Fruit fly (Drosophila melanogaster): ENCODE data around the gene cad.

cad gene

dm6 chr2L:20752160-20752559, 18.4 kb upstream of the cad start, which contains the start of the genes Amacr and Ns4 (continued):
- TF ChIP-seq CG7928 (GFP tag; optimal IDR thresholded peaks at IDR 0.05): no peak
- TF ChIP-seq sug (tag; optimal IDR thresholded peaks at IDR 0.05): no peak
- TF ChIP-seq CG18764 (GFP tag; optimal IDR thresholded peaks at IDR 0.05): peak; percentile 29
- no peak for TF ChIP-seq CG15601 (tag; optimal IDR thresholded peaks at IDR 0.05)
- peak; percentile 36 for TF ChIP-seq Mad (GFP tag; optimal IDR thresholded peaks at IDR 0.05)
- TF ChIP-seq Adf1 (GFP tag; IDR thresholded peaks at IDR 0.05): 0 out of 2 replicates have a peak, but pooled peaks have one; percentile 20
- TF ChIP-seq tll (GFP tag; optimal IDR thresholded peaks at IDR 0.05): no peak
- no peak for TF ChIP-seq prd (optimal IDR thresholded peaks at IDR 0.05)
- TF ChIP-seq prd (GFP tag; IDR thresholded peaks at IDR 0.05): peak; percentile 46; the same call in 1 of the 3 replicates
- peak; percentile 59 for TF ChIP-seq Drgx (GFP tag; IDR thresholded peaks at IDR 0.05)
- no peak for TF ChIP-seq sqz (GFP tag; optimal IDR thresholded peaks at IDR 0.05)
- no peak for TF ChIP-seq CG15011 (GFP tag; optimal IDR thresholded peaks at IDR 0.05)
- no peak for TF ChIP-seq Dref (GFP tag; IDR thresholded peaks at IDR 0.05)
- peak; percentile 49 for TF ChIP-seq Atf3 (GFP tag; optimal IDR thresholded peaks at IDR 0.05)
- TF ChIP-seq CG6854 (GFP tag; optimal IDR thresholded peaks at IDR 0.05): no peak
- TF ChIP-seq dm (GFP tag; optimal IDR thresholded peaks at IDR 0.05): peak; percentile 35
- TF ChIP-seq PHDP (tag; optimal IDR thresholded peaks at IDR 0.05): no peak
- peak; percentile 41 for TF ChIP-seq Max (GFP tag; optimal IDR thresholded peaks at IDR 0.05)
- no peak for TF ChIP-seq CG7372 (GFP tag; IDR thresholded peaks at IDR 0.05)
- peak; percentile 59 for TF ChIP-seq Camta (GFP tag; optimal IDR thresholded peaks at IDR 0.05)
- no peak for TF ChIP-seq ATbp (GFP tag; optimal IDR thresholded peaks at IDR 0.05)
- peak; percentile 39; the same call in 1 of the 2 replicates for TF ChIP-seq sna (GFP tag; IDR thresholded peaks at IDR 0.05; ENCODE audit: partially characterized antibody)
- TF ChIP-seq nerfin-1 (tag; optimal IDR thresholded peaks at IDR 0.05): no peak
- peak; percentile 75 for TF ChIP-seq HLH54F (GFP tag; optimal IDR thresholded peaks at IDR 0.05)
- peak; percentile 54 to 56 for TF ChIP-seq bsh (GFP tag; optimal IDR thresholded peaks at IDR 0.05)
- TF ChIP-seq wor (GFP tag; IDR thresholded peaks at IDR 0.05): 0 out of 2 replicates have a peak, but pooled peaks have one; percentile 25
- TF ChIP-seq jing (GFP tag; optimal IDR thresholded peaks at IDR 0.05): no peak
- TF ChIP-seq CG3065 (GFP tag; optimal IDR thresholded peaks at IDR 0.05): no peak
- no peak for TF ChIP-seq Sox100B (GFP tag; optimal IDR thresholded peaks at IDR 0.05)
- peak; percentile 31 for TF ChIP-seq CG4424 (GFP tag; optimal IDR thresholded peaks at IDR 0.05)
- TF ChIP-seq CG4820 (GFP tag; optimal IDR thresholded peaks at IDR 0.05): no peak
- TF ChIP-seq gcm (GFP tag; optimal IDR thresholded peaks at IDR 0.05): no peak
- TF ChIP-seq tap (tag; optimal IDR thresholded peaks at IDR 0.05): no peak
- TF ChIP-seq CG2120 (GFP tag; optimal IDR thresholded peaks at IDR 0.05): peak; percentile 81
- no peak for TF ChIP-seq ham (GFP tag; IDR thresholded peaks at IDR 0.05)
- peak; percentile 45 for TF ChIP-seq shn (GFP tag; optimal IDR thresholded peaks at IDR 0.05)
- TF ChIP-seq CG10321 (GFP tag; IDR thresholded peaks at IDR 0.05): peak; percentile 18; the same call in 1 of the 2 replicates
- TF ChIP-seq mirr (GFP tag; optimal IDR thresholded peaks at IDR 0.05): no peak
- no peak for TF ChIP-seq dati (GFP tag; IDR thresholded peaks at IDR 0.05)
- TF ChIP-seq CG9932 (GFP tag; IDR thresholded peaks at IDR 0.05): peak; percentile 66
- TF ChIP-seq Lpt (GFP tag; optimal IDR thresholded peaks at IDR 0.05): no peak
- peak; percentile 65 for TF ChIP-seq CG13424 (tag; optimal IDR thresholded peaks at IDR 0.05)
- no peak for TF ChIP-seq CG8290 (GFP tag; optimal IDR thresholded peaks at IDR 0.05)
- peak in 1 of 2 experiments; percentile 2 for TF ChIP-seq CG8290 (tag; optimal IDR thresholded peaks at IDR 0.05)
- TF ChIP-seq Ada2b (GFP tag; IDR thresholded peaks at IDR 0.05): peak; percentile 21; the same call in 1 of the 2 replicates
- no peak for TF ChIP-seq CG11085 (GFP tag; IDR thresholded peaks at IDR 0.05)
- peak; percentile 2 for TF ChIP-seq tup (GFP tag; optimal IDR thresholded peaks at IDR 0.05)
- TF ChIP-seq CG11398 (GFP tag; optimal IDR thresholded peaks at IDR 0.05): no peak
- no peak for TF ChIP-seq CG33213 (GFP tag; optimal IDR thresholded peaks at IDR 0.05)
- no peak for TF ChIP-seq aop (GFP tag; IDR thresholded peaks at IDR 0.05)
- TF ChIP-seq zfh2 (GFP tag; optimal IDR thresholded peaks at IDR 0.05): peak; percentile 73
- no peak for TF ChIP-seq CG31224 (GFP tag; IDR thresholded peaks at IDR 0.05)

Measured in whole organism, embryonic.